Worm (Caenorhabditis elegans) whole organism, L3 larva: Measurements from ENCODE around the gene F49F1.15.

Experiments
- ZK546.5 ChIP-seq: sonication (generic microtip); optimal IDR thresholded peaks from 2 replicates; lab custom pipeline; 2017; ENCODE audit warnings: missing biosample characterization, missing genetic modification characterization
- ceh-28 ChIP-seq: fragments of 150-350 bp; optimal IDR thresholded peaks from 2 replicates; lab custom pipeline; 2014; ENCODE audit warnings: missing biosample characterization, missing genetic modification reagents, missing genetic modification characterization
- lin-15B ChIP-seq: fragments of 150-350 bp; optimal IDR thresholded peaks from 2 replicates; lab custom pipeline; 2014; ENCODE audit warnings: missing biosample characterization, missing genetic modification characterization
- nhr-77 ChIP-seq: fragments of 150-350 bp; optimal IDR thresholded peaks from 2 replicates; lab custom pipeline; 2014; ENCODE audit warnings: missing biosample characterization, missing genetic modification characterization
- unc-62 ChIP-seq: fragments of 150-350 bp; sonication (generic microtip); optimal IDR thresholded peaks from 4 replicates; lab custom pipeline; 2014; ENCODE audit warnings: missing biosample characterization, missing genetic modification reagents, missing genetic modification characterization

DNA sequence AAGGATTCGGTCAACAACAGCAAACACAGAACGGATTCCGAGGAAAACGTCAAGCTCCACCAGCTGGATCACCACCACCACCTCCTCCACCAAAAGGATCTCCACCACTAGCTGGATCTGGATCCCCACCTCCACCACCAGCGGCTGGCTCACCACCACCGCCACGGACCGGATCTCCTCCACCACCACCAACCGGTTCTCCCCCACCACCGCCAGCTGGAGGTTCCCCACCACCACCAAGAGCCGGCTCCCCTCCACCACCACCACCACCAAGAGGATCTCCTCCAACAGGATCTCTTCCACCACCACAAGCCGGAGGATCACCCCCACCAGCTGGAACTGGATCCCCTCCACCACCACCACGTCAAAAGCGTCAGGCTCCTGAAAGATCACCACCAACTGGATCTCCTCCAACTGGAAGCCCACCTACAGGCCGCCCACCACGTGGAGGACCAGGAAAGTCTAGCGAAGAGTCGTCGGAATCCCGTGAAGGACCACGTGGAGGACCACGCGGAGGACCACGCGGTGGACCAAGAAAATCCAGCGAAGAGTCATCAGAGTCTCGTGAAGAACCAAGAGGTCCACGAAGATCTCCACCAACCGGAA is 37.6 kb downstream of the F49F1.15 start:
- TF ChIP-seq lin-15B (no peak), nhr-77 (tag; lab: Kevin White, UChicago) (no peak), ceh-28 (tag; lab: Kevin White, UChicago) (no peak), unc-62 (GFP tag; lab: Kevin White, UChicago) (no peak), ZK546.5 (no peak)
